Worm (Caenorhabditis elegans) whole organism, L4/young adult: Measurements from ENCODE around the gene uggt-1.

Experiments used
- dao-5 ChIP-seq: sonication (generic microtip); optimal IDR thresholded peaks from 2 replicates; lab custom pipeline; 2016; ENCODE audit warnings: missing genotype, missing genetic modification characterization, moderate library complexity, missing compliant biosample characterization
- him-1 ChIP-seq: sonication (generic microtip); optimal IDR thresholded peaks from 2 replicates; lab custom pipeline; 2016; ENCODE audit warnings: missing genotype, missing genetic modification reagents, missing genetic modification characterization, missing compliant biosample characterization

DNA sequence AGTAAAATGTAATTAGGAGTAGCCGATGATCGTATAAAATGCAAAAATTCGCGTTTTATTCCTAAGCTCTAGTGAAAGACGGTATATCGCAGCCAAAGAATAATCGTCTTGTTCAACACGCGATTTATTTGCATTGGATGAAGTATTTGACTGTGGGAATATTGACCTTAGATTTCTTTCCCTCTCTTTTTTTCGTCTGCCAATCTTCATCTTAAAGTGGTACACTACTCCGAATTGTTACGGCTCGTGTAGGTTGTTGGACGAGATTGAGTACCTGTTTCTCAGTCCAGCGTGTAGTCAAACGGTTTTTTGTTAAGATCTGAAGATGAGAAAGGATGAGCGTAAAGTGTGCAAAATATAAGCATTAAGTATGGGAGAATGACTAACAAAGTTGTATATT, 5.8 kb upstream of the uggt-1 start, which contains the start of gene lgc-11:
- TF ChIP-seq him-1 (tag; lab: Kevin White, UChicago) (no peak), dao-5 (tag; lab: Kevin White, UChicago) (no peak)
